Worm (Caenorhabditis elegans) whole organism, young adult: ENCODE results near the gene C50F7.9.

Experiments used
- B0035.1 ChIP-seq: sonication (generic microtip); optimal IDR thresholded peaks from 2 replicates; lab custom pipeline; 2016; ENCODE audit warnings: missing genetic modification characterization, mild to moderate bottlenecking, missing compliant biosample characterization, missing genotype, missing genetic modification reagents
- B0336.3 ChIP-seq: fragments of 200-800 bp; sonication (Bioruptor generic); IDR thresholded peaks from 2 replicates; pipeline ENCODE4 v1.3.6; 2022; ENCODE audit warnings: missing genetic modification characterization, missing compliant biosample characterization
- C17E4.6 ChIP-seq: fragments of 200-800 bp; sonication (Bioruptor generic); IDR thresholded peaks from 2 replicates; pipeline ENCODE4 v1.3.6; 2022; ENCODE audit warnings: missing genetic modification reagents, missing genetic modification characterization, missing compliant biosample characterization
- D2030.7 ChIP-seq: fragments of 200-800 bp; sonication (Bioruptor generic); IDR thresholded peaks from 2 replicates; pipeline ENCODE4 v1.3.6; 2022; ENCODE audit warnings: missing genetic modification reagents, missing genetic modification characterization, missing compliant biosample characterization
- F22D6.2 ChIP-seq: sonication (generic microtip); optimal IDR thresholded peaks from 2 replicates; lab custom pipeline; 2016; ENCODE audit warnings: mild to moderate bottlenecking, missing genetic modification characterization, missing compliant biosample characterization
- F33H1.4 ChIP-seq: fragments of 200-800 bp; sonication (Bioruptor generic); IDR thresholded peaks from 2 replicates; pipeline ENCODE4 v1.3.6; 2022; ENCODE audit warnings: missing genetic modification reagents, missing genetic modification characterization, missing compliant biosample characterization
- F49E8.2 ChIP-seq: sonication (generic microtip); optimal IDR thresholded peaks from 3 replicates; lab custom pipeline; 2017; ENCODE audit warnings: missing genetic modification characterization, mild to moderate bottlenecking, missing compliant biosample characterization, antibody characterized with exemption, moderate library complexity; ENCODE audit not compliant: insufficient read depth
- F57C9.4 ChIP-seq: sonication (generic microtip); optimal IDR thresholded peaks from 2 replicates; lab custom pipeline; 2017; ENCODE audit warnings: mild to moderate bottlenecking, missing genetic modification characterization, missing compliant biosample characterization
- K11D2.4 ChIP-seq: fragments of 200-800 bp; sonication (Bioruptor generic); IDR thresholded peaks from 2 replicates; pipeline ENCODE4 v1.3.6; 2022; ENCODE audit warnings: missing genetic modification reagents, missing genetic modification characterization, missing compliant biosample characterization
- Y53G8AR.9 ChIP-seq: fragments of 200-800 bp; sonication (Bioruptor generic); conservative IDR thresholded peaks from 2 replicates; pipeline ENCODE4 v1.3.6; 2022; ENCODE audit warnings: missing genetic modification reagents, missing genetic modification characterization, missing compliant biosample characterization
- Y67H2A.10 ChIP-seq: fragments of 200-800 bp; sonication (Bioruptor generic); conservative IDR thresholded peaks from 2 replicates; pipeline ENCODE4 v1.3.6; 2022; ENCODE audit warnings: missing genetic modification reagents, missing genetic modification characterization, missing compliant biosample characterization
- akir-1 ChIP-seq: fragments of 200-800 bp; sonication (Bioruptor generic); optimal IDR thresholded peaks from 2 replicates; lab custom pipeline; 2018; ENCODE audit warnings: mild to moderate bottlenecking, missing genetic modification characterization, moderate library complexity, missing compliant biosample characterization
- aptf-3 ChIP-seq: fragments of 200-800 bp; sonication (Bioruptor generic); IDR thresholded peaks from 2 replicates; pipeline ENCODE4 v1.3.6; 2022; ENCODE audit warnings: missing genetic modification characterization, missing compliant biosample characterization
- atf-7 ChIP-seq: sonication (generic microtip); optimal IDR thresholded peaks from 2 replicates; lab custom pipeline; 2017; ENCODE audit warnings: mild to moderate bottlenecking, missing genetic modification characterization, missing compliant biosample characterization
- attf-5 ChIP-seq: fragments of 200-800 bp; sonication (Bioruptor generic); optimal IDR thresholded peaks from 2 replicates; lab custom pipeline; 2018; ENCODE audit warnings: mild to moderate bottlenecking, missing genetic modification characterization, missing compliant biosample characterization
- ccch-3 ChIP-seq: fragments of 200-800 bp; sonication (Bioruptor generic); optimal IDR thresholded peaks from 2 replicates; lab custom pipeline; 2018; ENCODE audit warnings: mild to moderate bottlenecking, missing genetic modification characterization, missing compliant biosample characterization
- ceh-100 ChIP-seq: fragments of 200-800 bp; sonication (Bioruptor generic); IDR thresholded peaks from 2 replicates; pipeline ENCODE4 v1.3.6; 2022; ENCODE audit warnings: missing genetic modification reagents, missing genetic modification characterization, missing compliant biosample characterization
- die-1 ChIP-seq: sonication (generic microtip); optimal IDR thresholded peaks from 2 replicates; lab custom pipeline; 2016; ENCODE audit warnings: missing genotype, mild to moderate bottlenecking, missing genetic modification characterization, missing compliant biosample characterization
- dpl-1 ChIP-seq: fragments of 150-350 bp; optimal IDR thresholded peaks from 2 replicates; lab custom pipeline; 2014; ENCODE audit warnings: missing biosample characterization, missing genetic modification reagents, missing genetic modification characterization
- fkh-3 ChIP-seq: sonication (generic microtip); optimal IDR thresholded peaks from 2 replicates; lab custom pipeline; 2016; ENCODE audit warnings: mild to moderate bottlenecking, missing genetic modification characterization, missing compliant biosample characterization
- hlh-12 ChIP-seq: sonication (generic microtip); optimal IDR thresholded peaks from 2 replicates; lab custom pipeline; 2016; ENCODE audit warnings: missing genetic modification characterization, missing compliant biosample characterization
- hlh-26 ChIP-seq: fragments of 200-800 bp; sonication (Bioruptor generic); conservative IDR thresholded peaks from 2 replicates; pipeline ENCODE4 v1.3.6; 2022; ENCODE audit warnings: missing genetic modification reagents, missing genetic modification characterization, missing compliant biosample characterization
- lin-26 ChIP-seq: fragments of 200-800 bp; sonication (Bioruptor generic); IDR thresholded peaks from 2 replicates; pipeline ENCODE4 v1.3.6; 2022; ENCODE audit warnings: missing genetic modification reagents, missing genetic modification characterization, missing compliant biosample characterization
- lsl-1 ChIP-seq: fragments of 200-800 bp; sonication (Bioruptor generic); optimal IDR thresholded peaks from 2 replicates; lab custom pipeline; 2018; ENCODE audit warnings: mild to moderate bottlenecking, missing genetic modification characterization, moderate library complexity, missing compliant biosample characterization
- madf-6 ChIP-seq: fragments of 200-800 bp; sonication (Bioruptor generic); IDR thresholded peaks from 2 replicates; pipeline ENCODE4 v1.3.6; 2022; ENCODE audit warnings: missing genetic modification reagents, missing genetic modification characterization, missing compliant biosample characterization
- madf-8 ChIP-seq: fragments of 200-800 bp; sonication (Bioruptor generic); conservative IDR thresholded peaks from 2 replicates; pipeline ENCODE4 v1.3.6; 2022; ENCODE audit warnings: missing genetic modification reagents, missing genetic modification characterization, missing compliant biosample characterization
- mxl-1 ChIP-seq: sonication (generic microtip); optimal IDR thresholded peaks from 2 replicates; lab custom pipeline; 2016; ENCODE audit warnings: missing genetic modification characterization, missing compliant biosample characterization
- nhr-80 ChIP-seq: sonication (generic microtip); optimal IDR thresholded peaks from 2 replicates; lab custom pipeline; 2016; ENCODE audit warnings: missing genetic modification characterization, missing compliant biosample characterization
- pbrm-1 ChIP-seq: fragments of 200-800 bp; sonication (Bioruptor generic); IDR thresholded peaks from 2 replicates; pipeline ENCODE4 v1.3.6; 2022; ENCODE audit warnings: missing genetic modification reagents, missing genetic modification characterization, missing compliant biosample characterization
- pha-4 ChIP-seq: fragments of 150-350 bp; sonication (generic microtip); optimal IDR thresholded peaks from 2 replicates; lab custom pipeline; 2014; ENCODE audit warnings: missing biosample characterization, missing genetic modification reagents, missing genetic modification characterization
- sdz-38 ChIP-seq: sonication (generic microtip); optimal IDR thresholded peaks from 2 replicates; lab custom pipeline; 2016; ENCODE audit warnings: missing genotype, missing genetic modification characterization, missing compliant biosample characterization
- snpc-1.1 ChIP-seq: sonication (generic microtip); optimal IDR thresholded peaks from 2 replicates; lab custom pipeline; 2017; ENCODE audit warnings: missing genetic modification characterization, mild to moderate bottlenecking, missing compliant biosample characterization, antibody characterized with exemption, moderate library complexity, missing genotype, missing genetic modification reagents; ENCODE audit not compliant: insufficient read depth
- snpc-4 ChIP-seq, 5 experiments: fragments of 150-350 bp in 1 of 5; sonication (generic microtip) in 4 of 5; optimal IDR thresholded peaks; 2 replicates each; lab custom pipeline; 2014 to 2018; ENCODE audit warnings: missing genetic modification characterization in 5 of 5, missing biosample characterization in 3 of 5, antibody characterized with exemption in 2 of 5, mild to moderate bottlenecking in 2 of 5, missing compliant biosample characterization in 2 of 5, missing genotype in 2 of 5, moderate library complexity in 2 of 5, missing genetic modification reagents in 1 of 5
- sptf-2 ChIP-seq: fragments of 200-800 bp; sonication (Bioruptor generic); optimal IDR thresholded peaks from 2 replicates; lab custom pipeline; 2018; ENCODE audit warnings: mild to moderate bottlenecking, missing genetic modification characterization, missing compliant biosample characterization
- tbp1 ChIP-seq: fragments of 200-800 bp; sonication (Bioruptor generic); optimal IDR thresholded peaks from 2 replicates; lab custom pipeline; 2018; ENCODE audit warnings: mild to moderate bottlenecking, missing genetic modification characterization, missing compliant biosample characterization
- xnd-1 ChIP-seq: sonication (generic microtip); optimal IDR thresholded peaks from 2 replicates; lab custom pipeline; 2016; ENCODE audit warnings: missing genotype, missing genetic modification reagents, missing genetic modification characterization, missing compliant biosample characterization
- zfh-2 ChIP-seq: fragments of 200-800 bp; sonication (Bioruptor generic); conservative IDR thresholded peaks from 2 replicates; pipeline ENCODE4 v1.3.6; 2022; ENCODE audit warnings: missing genetic modification reagents, missing genetic modification characterization, missing compliant biosample characterization
- ztf-25 ChIP-seq: fragments of 200-800 bp; sonication (Bioruptor generic); IDR thresholded peaks from 2 replicates; pipeline ENCODE4 v1.3.6; 2022; ENCODE audit warnings: missing genetic modification reagents, missing genetic modification characterization, missing compliant biosample characterization
- ztf-26 ChIP-seq: sonication (generic microtip); optimal IDR thresholded peaks from 2 replicates; lab custom pipeline; 2017; ENCODE audit warnings: missing genetic modification characterization, missing compliant biosample characterization
- ztf-6 ChIP-seq: fragments of 200-800 bp; sonication (Bioruptor generic); IDR thresholded peaks from 2 replicates; pipeline ENCODE4 v1.3.6; 2022; ENCODE audit warnings: missing genetic modification reagents, missing genetic modification characterization, missing compliant biosample characterization

Gene C50F7.9

ce11 chrIV:7774206-7774605, 42.3 kb upstream of the C50F7.9 start, which contains the start of the genes hcf-1 and swd-2.2 (continued):
- TF ChIP-seq ccch-3 (GFP tag; lab: Kevin White, UChicago) = no peak
- no peak for TF ChIP-seq ztf-26
- TF ChIP-seq K11D2.4 (GFP tag; lab: Robert Waterston, UW) = no peak
- TF ChIP-seq xnd-1 (tag; lab: Kevin White, UChicago) = no peak
- TF ChIP-seq ceh-100 (GFP tag; lab: Robert Waterston, UW) = no peak
- TF ChIP-seq fkh-3 = no peak
- no peak for TF ChIP-seq aptf-3 (GFP tag; lab: Robert Waterston, UW)
- TF ChIP-seq zfh-2 (GFP tag; lab: Robert Waterston, UW) = no peak
- TF ChIP-seq attf-5 (GFP tag; lab: Kevin White, UChicago) = peak; percentile 8
- no peak for TF ChIP-seq die-1
- TF ChIP-seq pbrm-1 (GFP tag; lab: Robert Waterston, UW) = no peak
- no peak for TF ChIP-seq nhr-80 (tag; lab: Kevin White, UChicago)
- no peak for TF ChIP-seq sptf-2 (GFP tag; lab: Kevin White, UChicago)
- no peak for TF ChIP-seq madf-8 (GFP tag; lab: Robert Waterston, UW)
- TF ChIP-seq mxl-1 = no peak
- no peak for TF ChIP-seq akir-1 (GFP tag; lab: Kevin White, UChicago)
- no peak for TF ChIP-seq F57C9.4 (tag; lab: Kevin White, UChicago)
- TF ChIP-seq atf-7 (tag; lab: Kevin White, UChicago) = no peak
- no peak for TF ChIP-seq D2030.7 (GFP tag; lab: Robert Waterston, UW)
- TF ChIP-seq tbp1 (GFP tag; lab: Kevin White, UChicago) = no peak
- TF ChIP-seq madf-6 (GFP tag; lab: Robert Waterston, UW) = no peak
- TF ChIP-seq C17E4.6 (GFP tag; lab: Robert Waterston, UW) = no peak
- TF ChIP-seq F33H1.4 (GFP tag; lab: Robert Waterston, UW) = no peak
- no peak for TF ChIP-seq pha-4 (tag; lab: Kevin White, UChicago)
- no peak for TF ChIP-seq ztf-6 (GFP tag; lab: Robert Waterston, UW)
- TF ChIP-seq F22D6.2 (tag; lab: Kevin White, UChicago) = no peak
- TF ChIP-seq B0035.1 (tag; lab: Kevin White, UChicago) = no peak
- TF ChIP-seq snpc-1.1 (tag; lab: Kevin White, UChicago) = no peak
- no peak for TF ChIP-seq Y53G8AR.9 (GFP tag; lab: Robert Waterston, UW)
- TF ChIP-seq lsl-1 (GFP tag; lab: Kevin White, UChicago) = peak; percentile 42
- TF ChIP-seq hlh-12 (tag; lab: Kevin White, UChicago) = no peak
- TF ChIP-seq dpl-1 (GFP tag; lab: Kevin White, UChicago) = peak; percentile 23
- no peak for TF ChIP-seq Y67H2A.10 (GFP tag; lab: Robert Waterston, UW)
- no peak for TF ChIP-seq lin-26
- TF ChIP-seq hlh-26 (GFP tag; lab: Robert Waterston, UW) = no peak
- no peak for TF ChIP-seq F49E8.2 (tag; lab: Kevin White, UChicago)
- no peak for TF ChIP-seq B0336.3 (GFP tag; lab: Robert Waterston, UW)
- no peak for TF ChIP-seq ztf-25 (GFP tag; lab: Robert Waterston, UW)
- TF ChIP-seq sdz-38 (tag; lab: Kevin White, UChicago) = no peak

ce11 chrIV:7770162-7770561, 38.3 kb upstream of the C50F7.9 start, which contains the start of gene rdl-1:
TSS of gene rdl-1 (minus strand) at chrIV:7770262.
- TF ChIP-seq lsl-1 (GFP tag; lab: Kevin White, UChicago) = peak; percentile 38
- TF ChIP-seq snpc-4 (GFP tag; optimal IDR thresholded peaks at IDR 0.05; lab: Kevin White, UChicago) = no peak
- TF ChIP-seq snpc-4 (tag; optimal IDR thresholded peaks at IDR 0.05; lab: Kevin White, UChicago) = no peak
- TF ChIP-seq, all 124 proteins: peak for 1
